Worm (Caenorhabditis elegans) whole organism, L4/young adult: ENCODE results near the gene Y53F4B.14.

Source experiments
- W03F9.2 ChIP-seq: fragments of 150-350 bp; optimal IDR thresholded peaks from 2 replicates; lab custom pipeline; 2014; ENCODE audit warnings: missing biosample characterization, missing genetic modification characterization
- dao-5 ChIP-seq: sonication (generic microtip); optimal IDR thresholded peaks from 2 replicates; lab custom pipeline; 2016; ENCODE audit warnings: missing genotype, missing genetic modification characterization, moderate library complexity, missing compliant biosample characterization
- him-1 ChIP-seq: sonication (generic microtip); optimal IDR thresholded peaks from 2 replicates; lab custom pipeline; 2016; ENCODE audit warnings: missing genotype, missing genetic modification reagents, missing genetic modification characterization, missing compliant biosample characterization

DNA sequence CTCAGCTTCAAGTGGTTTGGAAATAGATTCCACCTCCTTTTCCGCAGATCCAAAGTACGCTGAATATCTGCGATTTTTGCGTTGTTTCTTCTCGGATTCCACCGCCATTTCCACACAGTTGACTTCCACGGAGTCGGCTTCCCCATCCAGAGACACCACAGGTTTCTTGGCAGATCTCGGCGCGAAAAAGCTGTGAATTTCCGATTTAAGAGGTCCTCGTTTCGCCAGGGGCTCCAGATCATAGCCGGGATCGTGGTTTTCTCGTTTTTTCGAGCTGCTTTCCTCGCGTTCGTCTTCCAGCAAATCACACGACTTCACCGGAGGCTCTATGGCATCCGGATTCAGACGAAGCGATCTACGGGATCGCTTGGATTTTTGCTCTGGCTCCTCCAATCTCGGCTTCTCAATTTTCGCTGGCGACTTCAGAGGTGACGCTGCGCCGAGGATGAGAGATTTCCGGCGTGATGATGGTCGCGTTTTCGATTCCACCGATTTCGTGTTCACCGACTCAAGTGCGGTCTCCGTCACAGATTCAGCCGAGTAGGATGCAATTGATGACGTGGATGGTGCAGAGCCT, 29.2 kb upstream of the Y53F4B.14 start:
- TF ChIP-seq him-1 (tag; lab: Kevin White, UChicago) (no peak), dao-5 (tag; lab: Kevin White, UChicago) (no peak), W03F9.2 (tag; lab: Kevin White, UChicago) (no peak)
